Worm (Caenorhabditis elegans) whole organism, mixed stage, embryonic: Measurements from ENCODE around the gene C26B2.2.

Experiments
- blmp-1 ChIP-seq: fragments of 150-350 bp; optimal IDR thresholded peaks from 2 replicates; lab custom pipeline; 2014; ENCODE audit warnings: missing biosample characterization, missing genetic modification characterization
- ceh-39 ChIP-seq: fragments of 150-350 bp; optimal IDR thresholded peaks from 2 replicates; lab custom pipeline; 2014; ENCODE audit warnings: missing biosample characterization, missing genetic modification characterization
- ceh-43 ChIP-seq: fragments of 200-800 bp; sonication (Bioruptor generic); optimal IDR thresholded peaks from 2 replicates; lab custom pipeline; 2018; ENCODE audit warnings: mild to moderate bottlenecking, missing genetic modification characterization, moderate library complexity, missing compliant biosample characterization
- ces-1 ChIP-seq: fragments of 150-350 bp; optimal IDR thresholded peaks from 2 replicates; lab custom pipeline; 2014; ENCODE audit warnings: missing biosample characterization, missing genetic modification reagents, missing genetic modification characterization
- cnd-1 ChIP-seq: fragments of 200-800 bp; sonication (Bioruptor generic); optimal IDR thresholded peaks from 2 replicates; lab custom pipeline; 2018; ENCODE audit warnings: mild to moderate bottlenecking, missing genetic modification characterization, missing compliant biosample characterization
- elt-1 ChIP-seq: sonication (generic microtip); optimal IDR thresholded peaks from 2 replicates; lab custom pipeline; 2017; ENCODE audit warnings: missing genetic modification characterization, mild to moderate bottlenecking, missing compliant biosample characterization, antibody characterized with exemption, moderate library complexity, borderline replicate concordance; ENCODE audit not compliant: insufficient read depth
- flh-1 ChIP-seq: fragments of 200-800 bp; sonication (Bioruptor generic); optimal IDR thresholded peaks from 2 replicates; lab custom pipeline; 2018; ENCODE audit warnings: mild to moderate bottlenecking, missing genetic modification characterization, moderate library complexity, missing compliant biosample characterization
- lin-13 ChIP-seq: fragments of 150-350 bp; optimal IDR thresholded peaks from 2 replicates; lab custom pipeline; 2014; ENCODE audit warnings: missing biosample characterization, missing genetic modification characterization
- nhr-12 ChIP-seq: fragments of 150-350 bp; optimal IDR thresholded peaks from 2 replicates; lab custom pipeline; 2014; ENCODE audit warnings: missing biosample characterization, missing genetic modification characterization
- nhr-237 ChIP-seq: fragments of 150-350 bp; optimal IDR thresholded peaks from 2 replicates; lab custom pipeline; 2014; ENCODE audit warnings: missing biosample characterization, missing genetic modification characterization
- pha-4 ChIP-seq: fragments of 150-350 bp; optimal IDR thresholded peaks from 2 replicates; lab custom pipeline; 2018; ENCODE audit warnings: missing biosample characterization, missing genetic modification reagents, missing genetic modification characterization
- snpc-4 ChIP-seq: fragments of 150-350 bp; optimal IDR thresholded peaks from 2 replicates; lab custom pipeline; 2014; ENCODE audit warnings: missing biosample characterization, missing genetic modification characterization
- unc-62 ChIP-seq: fragments of 150-350 bp; optimal IDR thresholded peaks from 2 replicates; lab custom pipeline; 2014; ENCODE audit warnings: missing biosample characterization, missing genetic modification reagents, missing genetic modification characterization
- ztf-11 ChIP-seq: fragments of 150-350 bp; optimal IDR thresholded peaks from 2 replicates; lab custom pipeline; 2014; ENCODE audit warnings: missing biosample characterization, missing genetic modification characterization

- TF ChIP-seq elt-1 (tag; lab: Kevin White, UChicago) = no peak
- no peak for TF ChIP-seq ces-1 (GFP tag; lab: Kevin White, UChicago)
- TF ChIP-seq unc-62 (GFP tag; lab: Kevin White, UChicago) = no peak
- TF ChIP-seq cnd-1 (tag; lab: Kevin White, UChicago) = no peak
- no peak for TF ChIP-seq flh-1 (GFP tag; lab: Kevin White, UChicago)
- no peak for TF ChIP-seq pha-4 (tag; lab: Kevin White, UChicago)
- no peak for TF ChIP-seq ceh-39 (tag; lab: Kevin White, UChicago)
- no peak for TF ChIP-seq snpc-4 (tag; lab: Kevin White, UChicago)
- no peak for TF ChIP-seq blmp-1 (tag; lab: Kevin White, UChicago)
- no peak for TF ChIP-seq nhr-237 (tag; lab: Kevin White, UChicago)
- TF ChIP-seq ztf-11 (tag; lab: Kevin White, UChicago) = no peak
- no peak for TF ChIP-seq lin-13 (tag; lab: Kevin White, UChicago)
- TF ChIP-seq nhr-12 (tag; lab: Kevin White, UChicago) = no peak
- no peak for TF ChIP-seq ceh-43
These were observed 21.0 kb upstream of the C26B2.2 start for ce11 chrIV:8042897-8043296.
